Fruit fly (Drosophila melanogaster) whole organism, embryonic: Measurements from ENCODE around the gene Kmn2.

Experiments used
- Blimp-1 ChIP-seq: fragments of 200-800 bp; sonication (Bioruptor generic); optimal IDR thresholded peaks from 3 replicates; lab custom pipeline; 2018; ENCODE audit warnings: missing biosample characterization, missing genetic modification characterization, mild to moderate bottlenecking, moderate library complexity, missing genetic modification reagents
- CG10543 ChIP-seq: fragments of 200-800 bp; sonication (Bioruptor generic); optimal IDR thresholded peaks from 3 replicates; lab custom pipeline; 2017; ENCODE audit warnings: missing biosample characterization, mild to moderate bottlenecking, missing genetic modification characterization, moderate library complexity
- CG13287 ChIP-seq: fragments of 200-800 bp; sonication (Bioruptor generic); IDR thresholded peaks from 2 replicates; pipeline ENCODE4 v1.3.6; 2022; ENCODE audit warnings: missing biosample characterization, missing genetic modification characterization; ENCODE audit not compliant: partially characterized antibody
- CG14014 ChIP-seq: fragments of 200-800 bp; sonication (Bioruptor generic); IDR thresholded peaks from 2 replicates; pipeline ENCODE4 v1.3.6; 2022; ENCODE audit warnings: missing biosample characterization, missing genetic modification characterization
- CG1647 ChIP-seq: fragments of 200-800 bp; sonication (Bioruptor generic); optimal IDR thresholded peaks from 3 replicates; lab custom pipeline; 2016; ENCODE audit warnings: missing biosample characterization, missing genetic modification characterization
- CG17829 ChIP-seq: fragments of 200-800 bp; optimal IDR thresholded peaks from 2 replicates; lab custom pipeline; 2019; ENCODE audit warnings: missing biosample characterization, mild to moderate bottlenecking, missing genetic modification characterization, moderate library complexity
- CG2889 ChIP-seq: fragments of 200-800 bp; sonication (Bioruptor generic); IDR thresholded peaks from 3 replicates; pipeline ENCODE4 v1.3.6; 2022; ENCODE audit warnings: missing biosample characterization, missing genetic modification characterization
- CG3726 ChIP-seq: fragments of 200-800 bp; sonication (Bioruptor generic); IDR thresholded peaks from 3 replicates; pipeline ENCODE4, ENCODE4 v1.3.6; 2022; ENCODE audit warnings: missing biosample characterization, missing genetic modification characterization
- CG4282 ChIP-seq: fragments of 200-800 bp; sonication (Bioruptor generic); optimal IDR thresholded peaks from 2 replicates; lab custom pipeline; 2016; ENCODE audit warnings: missing biosample characterization, missing genetic modification characterization
- CG4360 ChIP-seq: fragments of 200-800 bp; sonication (Bioruptor generic); IDR thresholded peaks from 2 replicates; pipeline ENCODE4 v1.3.6; 2022; ENCODE audit warnings: missing biosample characterization, missing genetic modification characterization
- CG6175 ChIP-seq: fragments of 200-800 bp; sonication (Bioruptor generic); IDR thresholded peaks from 3 replicates; pipeline ENCODE4 v1.3.6; 2022; ENCODE audit warnings: missing biosample characterization, missing genetic modification characterization
- CG6272 ChIP-seq: fragments of 200-800 bp; sonication (Bioruptor generic); IDR thresholded peaks from 2 replicates; pipeline ENCODE4 v1.3.6; 2022; ENCODE audit warnings: missing biosample characterization, missing genetic modification characterization
- CG6689 ChIP-seq: fragments of 200-800 bp; sonication (Bioruptor generic); IDR thresholded peaks from 2 replicates; pipeline ENCODE4 v1.3.6; 2022; ENCODE audit warnings: missing biosample characterization, missing genetic modification characterization
- CG7556 ChIP-seq: fragments of 200-800 bp; sonication (Bioruptor generic); optimal IDR thresholded peaks from 2 replicates; lab custom pipeline; 2017; ENCODE audit warnings: missing biosample characterization, mild to moderate bottlenecking, missing genetic modification characterization
- CG8281 ChIP-seq: fragments of 200-800 bp; sonication (Bioruptor generic); optimal IDR thresholded peaks from 2 replicates; lab custom pipeline; 2018; ENCODE audit warnings: missing biosample characterization, mild to moderate bottlenecking, missing genetic modification characterization, moderate library complexity
- CG8944 ChIP-seq: fragments of 200-800 bp; sonication (Bioruptor generic); optimal IDR thresholded peaks from 3 replicates; lab custom pipeline; 2016; ENCODE audit warnings: missing biosample characterization, missing genetic modification characterization
- CG9817 ChIP-seq: fragments of 200-800 bp; sonication (Bioruptor generic); optimal IDR thresholded peaks from 2 replicates; lab custom pipeline; 2018; ENCODE audit warnings: missing biosample characterization, mild to moderate bottlenecking, missing genetic modification characterization, moderate library complexity
- CG9932 ChIP-seq: fragments of 200-800 bp; sonication (Bioruptor generic); IDR thresholded peaks from 2 replicates; pipeline ENCODE4 v1.3.6; 2022; ENCODE audit warnings: missing biosample characterization, missing genetic modification characterization
- CrebB ChIP-seq: fragments of 200-800 bp; sonication (Bioruptor generic); optimal IDR thresholded peaks from 3 replicates; lab custom pipeline; 2018; ENCODE audit warnings: missing biosample characterization, mild to moderate bottlenecking, missing genetic modification characterization
- Dad ChIP-seq: fragments of 200-800 bp; sonication (Bioruptor generic); optimal IDR thresholded peaks from 3 replicates; lab custom pipeline; 2016; ENCODE audit warnings: missing biosample characterization, missing genetic modification characterization
- Dll ChIP-seq: fragments of 200-800 bp; sonication (Bioruptor generic); IDR thresholded peaks from 4 replicates; pipeline ENCODE4 v1.3.6; 2022; ENCODE audit warnings: missing biosample characterization, missing genetic modification characterization; ENCODE audit not compliant: partially characterized antibody
- HLH3B ChIP-seq: fragments of 200-800 bp; sonication (Bioruptor generic); IDR thresholded peaks from 2 replicates; pipeline ENCODE4 v1.3.6; 2022; ENCODE audit warnings: missing biosample characterization, missing genetic modification characterization
- HLHmδ ChIP-seq: fragments of 200-800 bp; sonication (Bioruptor generic); optimal IDR thresholded peaks from 2 replicates; lab custom pipeline; 2018; ENCODE audit warnings: missing biosample characterization, mild to moderate bottlenecking, missing genetic modification characterization, moderate library complexity
- Hey ChIP-seq: fragments of 200-800 bp; sonication (Bioruptor generic); optimal IDR thresholded peaks from 3 replicates; lab custom pipeline; 2018; ENCODE audit warnings: missing biosample characterization, mild to moderate bottlenecking, missing genetic modification characterization
- Hr78 ChIP-seq, 2 experiments: fragments of 200-800 bp in 1 of 2; fragments of >200 bp in 1 of 2; sonication (Bioruptor generic) in 1 of 2; optimal IDR thresholded peaks; 2 replicates each; lab custom pipeline; 2017 to 2019; ENCODE audit warnings: missing biosample characterization in 2 of 2, missing genetic modification characterization in 2 of 2, mild to moderate bottlenecking in 1 of 2, moderate library complexity in 1 of 2
- Lpt ChIP-seq: fragments of >200 bp; optimal IDR thresholded peaks from 2 replicates; lab custom pipeline; 2018; ENCODE audit warnings: missing biosample characterization, missing genetic modification characterization
- Max ChIP-seq: fragments of 200-800 bp; sonication (Bioruptor generic); optimal IDR thresholded peaks from 2 replicates; lab custom pipeline; 2016; ENCODE audit warnings: missing biosample characterization, mild to moderate bottlenecking, missing genetic modification characterization
- Pdp1 ChIP-seq, 2 experiments: fragments of 200-800 bp; sonication (Bioruptor generic); optimal IDR thresholded peaks; 3 replicates each; lab custom pipeline; 2016; ENCODE audit warnings: missing biosample characterization in 2 of 2, missing genetic modification characterization in 2 of 2, mild to moderate bottlenecking in 1 of 2, moderate library complexity in 1 of 2
- abd-A ChIP-seq: fragments of 200-800 bp; sonication (Bioruptor generic); optimal IDR thresholded peaks from 3 replicates; lab custom pipeline; 2019; ENCODE audit warnings: missing biosample characterization, mild to moderate bottlenecking, missing genetic modification characterization, moderate library complexity
- ac ChIP-seq: fragments of 200-800 bp; sonication (Bioruptor generic); optimal IDR thresholded peaks from 3 replicates; lab custom pipeline; 2017; ENCODE audit warnings: missing biosample characterization, mild to moderate bottlenecking, missing genetic modification characterization
- al ChIP-seq: fragments of 200-800 bp; sonication (Bioruptor generic); IDR thresholded peaks from 2 replicates; pipeline ENCODE4 v1.3.6; 2022; ENCODE audit warnings: missing biosample characterization, missing genetic modification characterization
- esg ChIP-seq: fragments of 200-800 bp; sonication (Bioruptor generic); conservative IDR thresholded peaks from 2 replicates; pipeline ENCODE4 v1.3.6; 2022; ENCODE audit warnings: missing biosample characterization, missing genetic modification characterization
- gfzf ChIP-seq: fragments of 200-800 bp; sonication (Bioruptor generic); optimal IDR thresholded peaks from 2 replicates; lab custom pipeline; 2016; ENCODE audit warnings: missing biosample characterization, mild to moderate bottlenecking, missing genetic modification characterization, moderate library complexity
- gsb ChIP-seq: fragments of 200-800 bp; sonication (Bioruptor generic); IDR thresholded peaks from 2 replicates; pipeline ENCODE4 v1.3.6; 2022; ENCODE audit warnings: missing biosample characterization, missing genetic modification characterization
- h ChIP-seq: fragments of >200 bp; optimal IDR thresholded peaks from 2 replicates; lab custom pipeline; 2017
- jumu ChIP-seq: fragments of 200-800 bp; sonication (Bioruptor generic); optimal IDR thresholded peaks from 3 replicates; lab custom pipeline; 2016; ENCODE audit warnings: missing biosample characterization, missing genetic modification characterization
- kni ChIP-seq: fragments of 200-800 bp; sonication (Bioruptor generic); optimal IDR thresholded peaks from 3 replicates; lab custom pipeline; 2017; ENCODE audit warnings: mild to moderate bottlenecking, missing biosample characterization, missing genetic modification reagents, missing genetic modification characterization
- nau ChIP-seq: fragments of 200-800 bp; sonication (Bioruptor generic); optimal IDR thresholded peaks from 3 replicates; lab custom pipeline; 2017; ENCODE audit warnings: missing biosample characterization, mild to moderate bottlenecking, missing genetic modification characterization, missing genetic modification reagents
- onecut ChIP-seq: fragments of 200-800 bp; sonication (Bioruptor generic); IDR thresholded peaks from 2 replicates; pipeline ENCODE4 v1.3.6; 2022; ENCODE audit warnings: missing biosample characterization, missing genetic modification characterization
- pb ChIP-seq: fragments of 200-800 bp; sonication (Bioruptor generic); optimal IDR thresholded peaks from 3 replicates; lab custom pipeline; 2016; ENCODE audit warnings: missing biosample characterization, missing genetic modification characterization
- pnt ChIP-seq: fragments of 200-800 bp; sonication (Bioruptor generic); optimal IDR thresholded peaks from 3 replicates; lab custom pipeline; 2016; ENCODE audit warnings: missing biosample characterization, missing genetic modification characterization
- pzg ChIP-seq: fragments of 200-800 bp; sonication (Bioruptor generic); optimal IDR thresholded peaks from 3 replicates; lab custom pipeline; 2018; ENCODE audit warnings: missing biosample characterization, mild to moderate bottlenecking, missing genetic modification characterization, moderate library complexity
- sens-2 ChIP-seq: fragments of 200-800 bp; sonication (Bioruptor generic); IDR thresholded peaks from 2 replicates; pipeline ENCODE4 v1.3.6; 2022; ENCODE audit warnings: missing biosample characterization, missing genetic modification characterization
- slbo ChIP-seq: fragments of 200-800 bp; sonication (Bioruptor generic); IDR thresholded peaks from 2 replicates; pipeline ENCODE4 v1.3.6; 2022; ENCODE audit warnings: missing biosample characterization, missing genetic modification characterization
- slou ChIP-seq: fragments of 200-800 bp; sonication (Bioruptor generic); optimal IDR thresholded peaks from 3 replicates; lab custom pipeline; 2016; ENCODE audit warnings: missing biosample characterization, missing genetic modification characterization
- sob ChIP-seq: fragments of 200-800 bp; sonication (Bioruptor generic); IDR thresholded peaks from 2 replicates; pipeline ENCODE4 v1.3.6; 2022; ENCODE audit warnings: missing biosample characterization, missing genetic modification characterization
- stc ChIP-seq: fragments of 200-800 bp; sonication (Bioruptor generic); IDR thresholded peaks from 2 replicates; pipeline ENCODE4 v1.3.6; 2022; ENCODE audit warnings: missing biosample characterization, missing genetic modification characterization
- toy ChIP-seq: fragments of 200-800 bp; sonication (Bioruptor generic); IDR thresholded peaks from 2 replicates; pipeline ENCODE4 v1.3.6; 2022; ENCODE audit warnings: missing biosample characterization, missing genetic modification characterization
- wek ChIP-seq: fragments of 200-800 bp; sonication (Bioruptor generic); optimal IDR thresholded peaks from 3 replicates; lab custom pipeline; 2018; ENCODE audit warnings: missing biosample characterization, mild to moderate bottlenecking, missing genetic modification characterization, moderate library complexity

Kmn2 gene

DNA sequence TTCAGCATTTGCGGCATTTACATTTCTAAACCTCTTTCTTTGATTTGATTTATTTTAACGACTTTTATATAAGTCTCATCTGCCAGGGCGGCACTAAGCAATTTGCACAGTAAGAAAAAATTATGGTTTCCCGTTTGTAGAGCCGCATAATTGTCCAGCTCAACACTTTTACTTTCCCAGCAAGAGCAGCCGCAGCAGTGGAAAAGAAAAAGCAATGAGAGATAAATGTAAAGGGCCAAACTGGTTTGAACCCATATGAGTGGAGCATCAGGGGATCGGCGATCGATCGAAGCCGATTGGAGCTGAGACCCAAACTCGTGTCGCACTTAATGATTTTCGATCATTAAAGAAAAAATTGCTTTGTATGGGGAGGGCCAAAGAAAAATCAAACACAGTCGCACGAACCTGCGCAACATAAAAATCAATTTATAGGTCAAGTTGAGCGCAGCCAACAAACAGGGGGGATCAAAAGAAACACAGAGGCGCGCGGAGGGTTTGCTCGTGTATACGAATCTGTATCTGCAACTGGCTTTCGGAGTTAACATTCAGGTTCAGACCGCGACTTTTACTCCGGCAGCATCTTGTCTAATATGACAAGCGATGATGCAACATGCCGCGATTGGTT is 10.2 kb downstream of the Kmn2 start (continued):
- TF ChIP-seq CG3726 (no peak), CG9817 (no peak), CG4360 (GFP tag; lab: Robert Waterston, UW) (no peak), esg (no peak), CG8944 (GFP tag; lab: Kevin White, UChicago) (no peak), CG1647 (GFP tag; lab: Kevin White, UChicago) (no peak), HLH3B (no peak), h (lab: Kevin White, UChicago) (no peak), Max (no peak), slou (no peak), Blimp-1 (peak; percentile 96), CG9932 (GFP tag; lab: Robert Waterston, UW) (no peak), CG4282 (no peak), pnt (no peak), slbo (GFP tag; lab: Robert Waterston, UW) (no peak), gsb (GFP tag; lab: Robert Waterston, UW) (no peak), ac (GFP tag; lab: Kevin White, UChicago) (no peak), CG8281 (no peak), pzg (no peak), CG6175 (GFP tag; lab: Robert Waterston, UW) (no peak), nau (no peak), Hr78 (GFP tag; optimal IDR thresholded peaks at IDR 0.05; lab: Kevin White, UChicago) (peak in 1 of 2 experiments; percentile 50), Lpt (GFP tag; lab: Kevin White, UChicago) (no peak), kni (peak; percentile 62), al (no peak), Hey (tag; lab: Kevin White, UChicago) (no peak), CG6272 (GFP tag; lab: Robert Waterston, UW) (no peak), Dll (no peak), sens-2 (GFP tag; lab: Robert Waterston, UW) (no peak), wek (no peak), pb (GFP tag; lab: Kevin White, UChicago) (no peak), CrebB (tag; lab: Kevin White, UChicago) (no peak), stc (GFP tag; lab: Robert Waterston, UW) (no peak), jumu (no peak), CG13287 (GFP tag; lab: Robert Waterston, UW) (no peak), Pdp1 (GFP tag; optimal IDR thresholded peaks at IDR 0.05; lab: Kevin White, UChicago) (peak in 1 of 2 experiments; percentile 45), CG14014 (GFP tag; lab: Robert Waterston, UW) (no peak), CG6689 (no peak), onecut (GFP tag; lab: Robert Waterston, UW) (peak; percentile 49; the same call in 1 of the 2 replicates), sob (GFP tag; lab: Robert Waterston, UW) (no peak), CG7556 (no peak), CG17829 (tag; lab: Kevin White, UChicago) (no peak), HLHmδ (GFP tag; lab: Kevin White, UChicago) (no peak), gfzf (GFP tag; lab: Kevin White, UChicago) (no peak), abd-A (tag; lab: Kevin White, UChicago) (peak; percentile 64), Dad (GFP tag; lab: Kevin White, UChicago) (no peak), CG2889 (GFP tag; lab: Robert Waterston, UW) (no peak), toy (GFP tag; lab: Robert Waterston, UW) (no peak), CG10543 (GFP tag; lab: Kevin White, UChicago) (peak; percentile 6)
